Worm (Caenorhabditis elegans) whole organism, L3 larva: ENCODE results near the gene cls-2.

Experiments used
- ZK546.5 ChIP-seq: sonication (generic microtip); optimal IDR thresholded peaks from 2 replicates; lab custom pipeline; 2017; ENCODE audit warnings: missing biosample characterization, missing genetic modification characterization
- nhr-11 ChIP-seq: fragments of 150-350 bp; optimal IDR thresholded peaks from 2 replicates; lab custom pipeline; 2014; ENCODE audit warnings: missing biosample characterization, missing genetic modification characterization
- skn-1 ChIP-seq: fragments of 150-350 bp; optimal IDR thresholded peaks from 2 replicates; lab custom pipeline; 2014; ENCODE audit warnings: missing biosample characterization, missing genetic modification characterization

- TF ChIP-seq skn-1 (tag; lab: Kevin White, UChicago) (no peak), ZK546.5 (tag; lab: Kevin White, UChicago) (no peak), nhr-11 (no peak)
These were observed 16.5 kb downstream of the cls-2 start, which contains the start of gene lin-12 for ce11 chrIII:9071372-9071771.
